Worm (Caenorhabditis elegans) whole organism, midembryonic: ENCODE data around the gene his-74.

Experiments
- T22C8.4 ChIP-seq: fragments of 200-800 bp; sonication (Bioruptor generic); IDR thresholded peaks from 2 replicates; pipeline ENCODE4 v1.3.6; 2022; ENCODE audit warnings: missing genetic modification characterization, missing compliant biosample characterization
- cog-1 ChIP-seq: sonication (generic microtip); optimal IDR thresholded peaks from 2 replicates; lab custom pipeline; 2016; ENCODE audit warnings: missing genetic modification characterization, missing compliant biosample characterization
- flt-1 ChIP-seq: fragments of 200-800 bp; sonication (Bioruptor generic); IDR thresholded peaks from 2 replicates; pipeline ENCODE4 v1.3.6; 2022; ENCODE audit warnings: missing genetic modification characterization, missing compliant biosample characterization
- klf-2 ChIP-seq: fragments of 200-800 bp; sonication (Bioruptor generic); conservative IDR thresholded peaks from 2 replicates; pipeline ENCODE4 v1.3.6; 2022; ENCODE audit warnings: missing genetic modification reagents, missing genetic modification characterization, missing compliant biosample characterization
- med-1 ChIP-seq: sonication (generic microtip); optimal IDR thresholded peaks from 2 replicates; lab custom pipeline; 2017; ENCODE audit warnings: missing genetic modification characterization, mild to moderate bottlenecking, missing compliant biosample characterization, antibody characterized with exemption, missing genetic modification reagents; ENCODE audit not compliant: insufficient read depth
- ref-1 ChIP-seq: fragments of 200-800 bp; sonication (Bioruptor generic); conservative IDR thresholded peaks from 2 replicates; pipeline ENCODE4 v1.3.6; 2022; ENCODE audit warnings: missing genetic modification reagents, missing genetic modification characterization, missing compliant biosample characterization
- tab-1 ChIP-seq: fragments of 200-800 bp; sonication (Bioruptor generic); IDR thresholded peaks from 2 replicates; pipeline ENCODE4 v1.3.6; 2022; ENCODE audit warnings: missing genetic modification characterization, missing compliant biosample characterization
- ztf-23 ChIP-seq: fragments of 200-800 bp; sonication (Bioruptor generic); IDR thresholded peaks from 2 replicates; pipeline ENCODE4 v1.3.6; 2022; ENCODE audit warnings: missing genetic modification reagents, missing genetic modification characterization, missing compliant biosample characterization
- ztf-29 ChIP-seq: fragments of 200-800 bp; sonication (Bioruptor generic); IDR thresholded peaks from 2 replicates; pipeline ENCODE4 v1.3.6; 2022; ENCODE audit warnings: missing genetic modification reagents, missing genetic modification characterization, missing compliant biosample characterization

Gene his-74

DNA sequence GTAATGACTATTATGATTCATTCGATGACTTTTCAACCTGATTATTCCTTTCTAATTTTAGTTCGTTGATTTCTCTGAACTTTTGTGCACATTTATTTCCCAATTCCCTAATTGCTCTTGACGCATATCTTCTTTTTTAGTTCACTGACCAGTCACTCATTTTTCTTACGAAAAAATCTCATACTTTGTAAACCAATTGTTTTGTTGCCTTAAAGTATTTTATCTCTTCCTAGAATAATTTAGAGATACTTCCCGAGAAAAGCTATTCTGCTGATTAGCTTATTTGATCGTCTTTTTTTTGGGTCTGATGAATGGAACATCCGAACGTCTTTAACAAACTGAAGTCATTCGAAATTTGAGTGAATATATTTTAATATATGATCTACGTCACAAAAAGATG, 19.2 kb upstream of the his-74 start:
- TF ChIP-seq ztf-29: no peak
- no peak for TF ChIP-seq T22C8.4
- TF ChIP-seq cog-1 (tag; lab: Kevin White, UChicago): no peak
- TF ChIP-seq tab-1 (GFP tag; lab: Robert Waterston, UW): no peak
- no peak for TF ChIP-seq ztf-23 (GFP tag; lab: Robert Waterston, UW)

DNA sequence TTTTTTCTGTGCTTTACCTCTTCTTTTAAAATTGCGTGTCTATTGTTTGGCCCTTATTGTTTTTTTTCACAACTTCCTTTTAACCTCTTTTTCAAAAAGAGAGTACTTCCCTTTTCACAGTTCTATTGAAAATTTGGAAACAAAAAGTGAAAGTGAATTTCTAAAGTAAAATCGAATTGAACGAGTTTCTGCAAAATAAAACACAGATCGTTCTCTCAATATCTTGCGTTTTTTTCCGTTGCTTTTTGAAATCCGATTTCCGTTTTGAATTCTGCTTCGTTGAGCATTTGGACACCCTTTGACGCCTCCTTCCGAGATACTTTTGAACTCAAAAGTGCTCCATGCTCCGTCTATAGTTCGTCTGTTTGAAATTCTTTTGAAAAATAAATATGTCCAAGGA, 16.2 kb upstream of the his-74 start:
- TF ChIP-seq klf-2 (GFP tag; lab: Robert Waterston, UW) (no peak), flt-1 (no peak)

DNA sequence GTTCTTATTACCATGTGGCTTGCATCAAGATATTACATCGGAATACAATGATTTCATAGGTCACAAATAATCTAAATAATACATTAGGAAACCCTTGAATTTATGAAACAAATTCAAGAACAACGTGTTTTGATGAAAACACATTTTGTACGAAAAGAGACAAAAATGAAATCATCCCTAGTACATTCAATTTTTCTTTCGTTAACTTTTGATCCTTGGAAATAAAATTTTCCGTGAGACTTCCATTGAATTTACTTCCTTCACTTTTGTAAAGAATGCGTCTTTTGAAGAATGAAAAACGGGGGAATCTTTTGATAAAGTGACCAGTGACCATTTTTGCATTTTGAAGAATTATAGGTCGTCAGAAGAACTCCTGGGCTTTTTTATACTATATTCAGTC, 13.6 kb upstream of the his-74 start:
- no peak for TF ChIP-seq ztf-23 (GFP tag; lab: Robert Waterston, UW)
- no peak for TF ChIP-seq klf-2 (GFP tag; lab: Robert Waterston, UW)
- no peak for TF ChIP-seq flt-1
- no peak for TF ChIP-seq ztf-29
- no peak for TF ChIP-seq tab-1 (GFP tag; lab: Robert Waterston, UW)
- no peak for TF ChIP-seq ref-1 (GFP tag; lab: Robert Waterston, UW)
- TF ChIP-seq med-1 (GFP tag; lab: Kevin White, UChicago): no peak
- TF ChIP-seq T22C8.4: no peak
- no peak for TF ChIP-seq cog-1 (tag; lab: Kevin White, UChicago)

DNA sequence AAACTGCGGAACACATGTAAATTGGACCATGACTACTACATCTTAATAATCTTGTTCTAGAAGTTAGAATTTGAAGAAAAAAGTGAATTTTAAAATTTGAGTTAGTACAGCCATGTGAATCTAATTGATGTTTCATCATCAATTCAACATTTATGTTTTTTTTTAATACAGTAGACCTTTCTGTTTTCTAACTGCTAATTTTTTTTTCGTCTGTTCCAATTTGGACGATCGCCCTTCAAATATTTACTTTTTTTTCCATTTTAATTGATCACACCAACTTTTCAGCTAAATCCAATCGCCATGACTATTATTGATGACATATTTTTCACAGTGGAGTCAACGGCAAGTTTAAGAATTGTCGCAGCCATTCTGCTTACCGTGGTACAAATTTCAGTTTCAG, 10.5 kb upstream of the his-74 start, which contains the start of gene srx-116:
TSS of gene srx-116 (plus strand) at position 301 of the 400 bp plus-strand sequence.
- TF ChIP-seq ztf-23 (GFP tag; lab: Robert Waterston, UW) (no peak), flt-1 (no peak), T22C8.4 (no peak), ztf-29 (no peak), med-1 (GFP tag; lab: Kevin White, UChicago) (no peak), cog-1 (tag; lab: Kevin White, UChicago) (no peak), ref-1 (GFP tag; lab: Robert Waterston, UW) (no peak), klf-2 (GFP tag; lab: Robert Waterston, UW) (no peak), tab-1 (GFP tag; lab: Robert Waterston, UW) (no peak)

DNA sequence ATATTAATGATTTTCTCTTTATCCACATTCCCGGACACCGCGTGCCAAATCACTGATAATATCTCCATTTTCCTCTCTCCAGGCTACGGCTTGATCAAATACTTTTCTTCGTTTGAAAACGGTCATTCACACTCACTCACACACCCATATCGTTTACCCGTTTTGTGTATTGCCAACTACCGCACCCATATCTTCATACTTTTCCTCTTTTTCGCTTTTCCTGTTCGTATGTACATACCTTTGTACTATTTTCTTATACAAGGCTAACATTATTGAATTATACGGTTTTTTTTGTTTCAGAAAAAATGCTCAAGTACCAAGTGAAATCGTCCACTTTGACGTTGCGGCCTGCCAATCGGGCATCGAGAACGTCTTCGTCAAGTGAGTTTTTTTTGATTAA, 7.8 kb upstream of the his-74 start, which contains the start of gene W05B10.4:
TSS of gene W05B10.4 (plus strand) at position 301 of the 400 bp plus-strand sequence.
- no peak for TF ChIP-seq ref-1 (GFP tag; lab: Robert Waterston, UW)
- TF ChIP-seq cog-1 (tag; lab: Kevin White, UChicago): no peak
- TF ChIP-seq klf-2 (GFP tag; lab: Robert Waterston, UW): no peak
- no peak for TF ChIP-seq ztf-29
- no peak for TF ChIP-seq med-1 (GFP tag; lab: Kevin White, UChicago)
- TF ChIP-seq ztf-23 (GFP tag; lab: Robert Waterston, UW): no peak
- TF ChIP-seq flt-1: no peak
- TF ChIP-seq T22C8.4: no peak
- TF ChIP-seq tab-1 (GFP tag; lab: Robert Waterston, UW): no peak

DNA sequence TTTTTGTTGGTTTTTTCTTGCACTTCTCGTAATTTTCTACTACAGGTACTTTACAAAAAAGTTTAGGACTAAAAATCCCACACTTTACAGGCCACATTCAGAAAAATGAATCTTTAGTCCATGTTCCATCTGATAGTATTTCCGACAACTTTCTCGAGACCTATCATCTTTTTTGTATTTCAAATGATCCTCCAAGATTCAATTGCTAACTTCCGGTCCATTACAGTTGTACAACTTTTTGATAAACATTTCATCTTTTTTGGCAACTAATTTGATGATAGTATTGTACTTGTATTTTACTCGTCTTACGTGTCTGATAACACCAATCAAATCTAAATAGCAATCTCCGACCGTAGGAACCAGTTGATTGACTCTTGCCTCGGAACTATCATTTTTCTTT, 7.3 kb upstream of the his-74 start:
- TF ChIP-seq ztf-29 (no peak), ztf-23 (GFP tag; lab: Robert Waterston, UW) (no peak), flt-1 (no peak), ref-1 (GFP tag; lab: Robert Waterston, UW) (no peak), klf-2 (GFP tag; lab: Robert Waterston, UW) (no peak), T22C8.4 (no peak), tab-1 (GFP tag; lab: Robert Waterston, UW) (no peak), med-1 (GFP tag; lab: Kevin White, UChicago) (no peak), cog-1 (tag; lab: Kevin White, UChicago) (no peak)

DNA sequence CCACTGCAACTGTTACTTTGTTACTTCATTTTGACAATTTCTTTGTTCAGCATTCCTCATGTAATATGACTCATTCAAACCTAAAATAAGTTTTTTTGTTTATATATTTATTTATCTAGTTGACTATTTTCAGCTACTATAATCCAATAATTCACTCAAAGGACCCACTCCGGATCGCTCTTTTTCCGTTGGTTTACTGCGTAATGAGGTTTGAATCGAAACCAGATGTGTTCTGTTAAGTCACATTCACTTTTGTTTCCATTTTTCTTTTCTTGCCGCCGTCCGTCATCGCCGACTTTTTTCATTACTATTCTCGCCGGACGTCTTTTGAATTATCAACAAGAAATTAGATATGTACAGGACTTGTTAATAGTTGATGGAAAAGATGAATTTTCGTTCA, 3.3 kb upstream of the his-74 start:
- TF ChIP-seq klf-2 (GFP tag; lab: Robert Waterston, UW) (no peak), ztf-23 (GFP tag; lab: Robert Waterston, UW) (no peak), tab-1 (GFP tag; lab: Robert Waterston, UW) (no peak), cog-1 (tag; lab: Kevin White, UChicago) (no peak)

DNA sequence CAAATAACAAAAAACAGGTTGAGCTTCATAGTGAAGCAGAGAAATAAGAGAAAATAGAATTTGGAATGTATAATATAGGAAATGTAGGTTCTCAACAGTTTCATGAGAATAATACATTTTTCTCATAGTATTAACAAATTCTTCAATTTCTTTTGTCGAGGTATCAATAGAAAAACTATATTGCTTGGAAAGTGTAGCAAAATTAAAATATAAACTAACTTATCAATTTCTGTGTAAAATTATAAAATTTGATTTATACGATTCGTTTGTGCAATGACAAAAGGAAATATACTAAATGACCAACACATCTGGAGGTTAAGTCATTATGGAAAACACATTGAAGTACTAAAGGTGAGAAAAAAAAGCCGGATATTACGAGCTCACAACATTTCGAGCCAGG, 1.5 kb upstream of the his-74 start, which contains the start of gene W05B10.3:
TSS of gene W05B10.3 (minus strand) at position 101 of the 400 bp plus-strand sequence.
- TF ChIP-seq tab-1 (GFP tag; lab: Robert Waterston, UW) (no peak), klf-2 (GFP tag; lab: Robert Waterston, UW) (no peak), ref-1 (GFP tag; lab: Robert Waterston, UW) (no peak), ztf-23 (GFP tag; lab: Robert Waterston, UW) (no peak), cog-1 (tag; lab: Kevin White, UChicago) (no peak), flt-1 (no peak), T22C8.4 (no peak), med-1 (GFP tag; lab: Kevin White, UChicago) (no peak), ztf-29 (no peak)

DNA sequence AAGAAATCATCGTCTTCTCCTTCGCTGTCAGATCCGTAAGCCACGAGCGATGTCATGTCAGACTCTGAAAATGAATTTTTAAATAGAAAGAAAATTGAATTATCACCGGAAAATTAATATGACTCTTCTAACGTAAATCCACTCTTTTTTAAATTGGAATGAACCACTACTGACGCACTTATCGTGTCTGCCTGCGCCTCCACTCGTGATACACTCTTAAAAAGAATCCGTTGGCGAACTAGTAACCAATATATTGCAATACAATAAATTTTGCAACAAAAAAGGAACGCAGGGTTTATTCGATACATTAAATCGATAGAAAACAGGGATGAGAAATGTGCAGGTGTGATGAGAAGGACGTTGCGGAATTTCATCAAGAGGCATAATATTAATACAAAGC, 704 bp downstream of the his-74 start, which contains the start of gene ccch-3:
TSS of gene ccch-3 (minus strand) at position 262 of the 400 bp plus-strand sequence.
- TF ChIP-seq T22C8.4: no peak
- TF ChIP-seq tab-1 (GFP tag; lab: Robert Waterston, UW): no peak
- no peak for TF ChIP-seq med-1 (GFP tag; lab: Kevin White, UChicago)
- no peak for TF ChIP-seq ztf-29
- no peak for TF ChIP-seq ref-1 (GFP tag; lab: Robert Waterston, UW)
- no peak for TF ChIP-seq cog-1 (tag; lab: Kevin White, UChicago)
- TF ChIP-seq ztf-23 (GFP tag; lab: Robert Waterston, UW): no peak

DNA sequence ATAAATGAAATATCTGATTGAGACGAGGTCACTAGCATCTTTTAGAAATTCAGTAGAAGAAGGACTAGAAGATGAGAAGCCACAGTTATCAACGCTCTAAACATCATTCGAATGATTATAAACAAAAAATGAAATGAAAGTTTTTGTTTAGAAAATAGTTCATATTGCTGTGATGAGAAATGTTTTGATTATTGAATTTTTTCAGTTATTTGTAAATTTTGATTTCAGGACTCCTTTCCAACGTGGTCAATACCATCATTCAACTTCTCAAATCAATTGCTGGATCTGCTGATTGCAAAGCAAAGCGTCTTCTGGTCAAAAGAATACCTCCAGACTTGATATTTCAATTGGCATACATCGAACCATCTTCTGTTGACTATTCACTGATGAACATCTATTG, 2.0 kb downstream of the his-74 start, which contains the start of gene W05B10.6:
TSS of gene W05B10.6 (minus strand) at position 101 of the 400 bp plus-strand sequence.
- TF ChIP-seq ref-1 (GFP tag; lab: Robert Waterston, UW): no peak
- TF ChIP-seq ztf-29: no peak
- no peak for TF ChIP-seq klf-2 (GFP tag; lab: Robert Waterston, UW)
